Worm (Caenorhabditis elegans) whole organism, L3 larva: ENCODE measurements around the gene R148.5.
A peak's percentile ranks its signal among the peaks of the same experiment; 100 is the strongest.

Experiments
- R02D3.7 ChIP-seq: fragments of 150-350 bp; optimal IDR thresholded peaks from 2 replicates; lab custom pipeline; 2014; ENCODE audit warnings: missing biosample characterization, missing genetic modification characterization
- ZK546.5 ChIP-seq: sonication (generic microtip); optimal IDR thresholded peaks from 2 replicates; lab custom pipeline; 2017; ENCODE audit warnings: missing biosample characterization, missing genetic modification characterization
- aly-2 ChIP-seq: fragments of 150-350 bp; optimal IDR thresholded peaks from 2 replicates; lab custom pipeline; 2014; ENCODE audit warnings: missing biosample characterization, missing genetic modification characterization
- ama-1 ChIP-seq: fragments of 150-350 bp; optimal IDR thresholded peaks from 2 replicates; lab custom pipeline; 2018
- daf-12 ChIP-seq: fragments of 150-350 bp; optimal IDR thresholded peaks from 2 replicates; lab custom pipeline; 2014; ENCODE audit warnings: missing biosample characterization, missing genetic modification reagents, missing genetic modification characterization
- egl-5 ChIP-seq: fragments of 150-350 bp; optimal IDR thresholded peaks from 2 replicates; lab custom pipeline; 2017; ENCODE audit warnings: missing biosample characterization, missing genetic modification reagents, missing genetic modification characterization, inconsistent platforms
- elt-1 ChIP-seq: fragments of 150-350 bp; optimal IDR thresholded peaks from 2 replicates; lab custom pipeline; 2014; ENCODE audit warnings: missing biosample characterization, missing genetic modification characterization
- elt-2 ChIP-seq: sonication (generic microtip); optimal IDR thresholded peaks from 2 replicates; lab custom pipeline; 2016; ENCODE audit warnings: missing genetic modification reagents, mild to moderate bottlenecking, missing genetic modification characterization, missing compliant biosample characterization
- elt-3 ChIP-seq, 3 experiments: fragments of 150-350 bp in 1 of 3; sonication (generic microtip) in 2 of 3; optimal IDR thresholded peaks; 2 replicates in 2 of 3; 4 replicates in 1 of 3; lab custom pipeline; 2014 to 2017; ENCODE audit warnings: missing biosample characterization in 3 of 3, missing genetic modification characterization in 3 of 3
- eor-1 ChIP-seq, 2 experiments: fragments of 150-350 bp; optimal IDR thresholded peaks; 2 replicates each; lab custom pipeline; 2014 to 2018; ENCODE audit warnings: missing biosample characterization in 2 of 2, missing genetic modification characterization in 2 of 2
- fkh-10 ChIP-seq: sonication (generic microtip); optimal IDR thresholded peaks from 2 replicates; lab custom pipeline; 2017; ENCODE audit warnings: missing biosample characterization, missing genetic modification reagents, missing genetic modification characterization
- fkh-2 ChIP-seq: fragments of 150-350 bp; optimal IDR thresholded peaks from 2 replicates; lab custom pipeline; 2014; ENCODE audit warnings: missing biosample characterization, missing genetic modification reagents, missing genetic modification characterization
- fos-1 ChIP-seq: fragments of 150-350 bp; optimal IDR thresholded peaks from 2 replicates; lab custom pipeline; 2014; ENCODE audit warnings: missing biosample characterization, missing genetic modification characterization
- jun-1 ChIP-seq: fragments of 150-350 bp; optimal IDR thresholded peaks from 2 replicates; lab custom pipeline; 2014; ENCODE audit warnings: missing biosample characterization, missing genetic modification reagents, missing genetic modification characterization
- lin-15B ChIP-seq: fragments of 150-350 bp; optimal IDR thresholded peaks from 2 replicates; lab custom pipeline; 2014; ENCODE audit warnings: missing biosample characterization, missing genetic modification characterization
- lin-39 ChIP-seq: fragments of 150-350 bp; optimal IDR thresholded peaks from 2 replicates; lab custom pipeline; 2018; ENCODE audit warnings: missing biosample characterization, missing genetic modification reagents, missing genetic modification characterization
- mdl-1 ChIP-seq: fragments of 150-350 bp; optimal IDR thresholded peaks from 2 replicates; lab custom pipeline; 2014; ENCODE audit warnings: missing biosample characterization, missing genetic modification characterization
- mml-1 ChIP-seq: fragments of 150-350 bp; sonication (generic microtip); optimal IDR thresholded peaks from 3 replicates; lab custom pipeline; 2014; ENCODE audit warnings: missing biosample characterization, missing genetic modification characterization
- nfya-1 ChIP-seq: sonication (generic microtip); optimal IDR thresholded peaks from 2 replicates; lab custom pipeline; 2017; ENCODE audit warnings: missing genetic modification characterization, mild to moderate bottlenecking, missing compliant biosample characterization, antibody characterized with exemption, moderate library complexity; ENCODE audit not compliant: insufficient read depth
- nhr-12 ChIP-seq: fragments of 150-350 bp; optimal IDR thresholded peaks from 2 replicates; lab custom pipeline; 2014; ENCODE audit warnings: missing biosample characterization, missing genetic modification characterization
- nhr-23 ChIP-seq: fragments of 150-350 bp; optimal IDR thresholded peaks from 2 replicates; lab custom pipeline; 2014; ENCODE audit warnings: missing biosample characterization, missing genetic modification reagents, missing genetic modification characterization
- nhr-237 ChIP-seq: fragments of 150-350 bp; optimal IDR thresholded peaks from 2 replicates; lab custom pipeline; 2014; ENCODE audit warnings: missing biosample characterization, missing genetic modification characterization
- nhr-25 ChIP-seq: sonication (generic microtip); optimal IDR thresholded peaks from 2 replicates; lab custom pipeline; 2017; ENCODE audit warnings: missing biosample characterization, missing genetic modification characterization
- nhr-28 ChIP-seq: fragments of 150-350 bp; optimal IDR thresholded peaks from 2 replicates; lab custom pipeline; 2014; ENCODE audit warnings: missing biosample characterization, missing genetic modification characterization
- nhr-43 ChIP-seq: sonication (generic microtip); optimal IDR thresholded peaks from 2 replicates; lab custom pipeline; 2016; ENCODE audit warnings: mild to moderate bottlenecking, missing genetic modification characterization, missing compliant biosample characterization; ENCODE audit not compliant: poor library complexity, severe bottlenecking
- nhr-67 ChIP-seq: fragments of 150-350 bp; optimal IDR thresholded peaks from 2 replicates; lab custom pipeline; 2014; ENCODE audit warnings: missing biosample characterization, missing genetic modification characterization
- nhr-76 ChIP-seq: fragments of 150-350 bp; sonication (generic microtip); optimal IDR thresholded peaks from 5 replicates; lab custom pipeline; 2014; ENCODE audit warnings: missing biosample characterization, missing genetic modification characterization
- nhr-77 ChIP-seq: fragments of 150-350 bp; optimal IDR thresholded peaks from 2 replicates; lab custom pipeline; 2014; ENCODE audit warnings: missing biosample characterization, missing genetic modification characterization
- pha-4 ChIP-seq: fragments of 150-350 bp; optimal IDR thresholded peaks from 2 replicates; lab custom pipeline; 2014; ENCODE audit warnings: missing biosample characterization, missing genetic modification reagents, missing genetic modification characterization
- pqm-1 ChIP-seq: fragments of 150-350 bp; optimal IDR thresholded peaks from 2 replicates; lab custom pipeline; 2017; ENCODE audit warnings: missing biosample characterization, missing genetic modification characterization, inconsistent platforms
- skn-1 ChIP-seq: fragments of 150-350 bp; optimal IDR thresholded peaks from 2 replicates; lab custom pipeline; 2014; ENCODE audit warnings: missing biosample characterization, missing genetic modification characterization
- snpc-4 ChIP-seq: fragments of 150-350 bp; optimal IDR thresholded peaks from 2 replicates; lab custom pipeline; 2014; ENCODE audit warnings: missing biosample characterization, missing genetic modification characterization
- unc-62 ChIP-seq: fragments of 150-350 bp; sonication (generic microtip); optimal IDR thresholded peaks from 4 replicates; lab custom pipeline; 2014; ENCODE audit warnings: missing biosample characterization, missing genetic modification reagents, missing genetic modification characterization
- zag-1 ChIP-seq: fragments of 150-350 bp; optimal IDR thresholded peaks from 2 replicates; lab custom pipeline; 2014; ENCODE audit warnings: missing biosample characterization, missing genetic modification characterization
- ztf-11 ChIP-seq: fragments of 150-350 bp; optimal IDR thresholded peaks from 2 replicates; lab custom pipeline; 2014; ENCODE audit warnings: missing biosample characterization, missing genetic modification characterization

Gene R148.5

ce11 chrIII:3165309-3165708 is at the start of gene R148.5:
Gene R148.5, plus strand, starts transcription at chrIII:3165639.
- TF ChIP-seq elt-1 (tag; lab: Kevin White, UChicago) = peak; percentile 14
- TF ChIP-seq fos-1 (tag; lab: Kevin White, UChicago) = no peak
- TF ChIP-seq daf-12 (tag; lab: Kevin White, UChicago) = no peak
- no peak for TF ChIP-seq pha-4
- TF ChIP-seq, all 47 proteins: peak for 1

- TF ChIP-seq zag-1 (tag; lab: Kevin White, UChicago) (no peak), eor-1 (tag; optimal IDR thresholded peaks at IDR 0.05; lab: Kevin White, UChicago) (no peak), nhr-43 (tag; lab: Kevin White, UChicago) (no peak), mml-1 (no peak), nhr-25 (tag; lab: Kevin White, UChicago) (no peak), mdl-1 (tag; lab: Kevin White, UChicago) (peak; percentile 23), fkh-10 (no peak), ztf-11 (tag; lab: Kevin White, UChicago) (no peak), nhr-12 (tag; lab: Kevin White, UChicago) (no peak), pqm-1 (peak; percentile 97), elt-3 (tag; optimal IDR thresholded peaks at IDR 0.05; lab: Kevin White, UChicago) (no peak), nhr-77 (tag; lab: Kevin White, UChicago) (no peak), elt-1 (tag; lab: Kevin White, UChicago) (no peak), elt-2 (tag; lab: Kevin White, UChicago) (peak; percentile 93), snpc-4 (tag; lab: Kevin White, UChicago) (no peak), unc-62 (GFP tag; lab: Kevin White, UChicago) (no peak), jun-1 (no peak), lin-15B (tag; lab: Kevin White, UChicago) (no peak)
These were observed 48.5 kb upstream of the R148.5 start for ce11 chrIII:3116969-3117368.

- TF ChIP-seq elt-2 (tag; lab: Kevin White, UChicago) = peak; percentile 76
- TF ChIP-seq jun-1 = peak; percentile 50
- no peak for TF ChIP-seq R02D3.7 (tag; lab: Kevin White, UChicago)
- no peak for TF ChIP-seq ZK546.5 (tag; lab: Kevin White, UChicago)
- TF ChIP-seq nhr-23 (tag; lab: Kevin White, UChicago) = no peak
- no peak for TF ChIP-seq snpc-4 (tag; lab: Kevin White, UChicago)
- peak; percentile 23 for TF ChIP-seq pha-4
- TF ChIP-seq pqm-1 = peak; percentile 71
- no peak for TF ChIP-seq nhr-25 (tag; lab: Kevin White, UChicago)
These were observed 45.5 kb upstream of the R148.5 start for ce11 chrIII:3119972-3120371.

- TF ChIP-seq lin-39 (tag; lab: Kevin White, UChicago) (no peak), ama-1 (lab: Kevin White, UChicago) (no peak), jun-1 (no peak), nhr-237 (no peak), skn-1 (no peak), mml-1 (no peak), nhr-25 (tag; lab: Kevin White, UChicago) (no peak), nfya-1 (tag; lab: Kevin White, UChicago) (peak; percentile 81), pha-4 (peak; percentile 83)
These were observed 41.1 kb upstream of the R148.5 start for ce11 chrIII:3124209-3124786.

ce11 chrIII:3127074-3127596 is 38.3 kb upstream of the R148.5 start, which contains the start of gene nipa-1:
Gene nipa-1, minus strand, starts transcription at chrIII:3127124.
- no peak for TF ChIP-seq fkh-2
- no peak for TF ChIP-seq egl-5 (tag; lab: Kevin White, UChicago)
- TF ChIP-seq lin-15B (tag; lab: Kevin White, UChicago) = no peak
- TF ChIP-seq nfya-1 (tag; lab: Kevin White, UChicago) = no peak
- TF ChIP-seq ztf-11 (tag; lab: Kevin White, UChicago) = no peak
- no peak for TF ChIP-seq nhr-67
- no peak for TF ChIP-seq nhr-28 (tag; lab: Kevin White, UChicago)
- no peak for TF ChIP-seq eor-1 (tag; optimal IDR thresholded peaks at IDR 0.05; lab: Kevin White, UChicago)
- no peak for TF ChIP-seq nhr-77 (tag; lab: Kevin White, UChicago)
- TF ChIP-seq snpc-4 (tag; lab: Kevin White, UChicago) = no peak
- TF ChIP-seq fkh-10 = no peak
- no peak for TF ChIP-seq nhr-76
- no peak for TF ChIP-seq nhr-25 (tag; lab: Kevin White, UChicago)
- TF ChIP-seq aly-2 (tag; lab: Kevin White, UChicago) = no peak
- TF ChIP-seq fos-1 (tag; lab: Kevin White, UChicago) = no peak
- TF ChIP-seq nhr-23 (tag; lab: Kevin White, UChicago) = no peak
- no peak for TF ChIP-seq jun-1
